Fruit fly (Drosophila melanogaster): ENCODE data around the gene in.

- TF ChIP-seq h (optimal IDR thresholded peaks at IDR 0.05) (no peak), Sin3A (optimal IDR thresholded peaks at IDR 0.05) (no peak), psq (optimal IDR thresholded peaks at IDR 0.05) (peak; percentile 45)
Measured at dm6 chr3L:20403493-20404379, 36.7 kb downstream of the in start.

Measured in Kc167 (cell line).